Fruit fly (Drosophila melanogaster): ENCODE measurements around the gene CG1309.
A peak's percentile ranks its signal among the peaks of the same experiment; 100 is the strongest.

Gene CG1309

DNA sequence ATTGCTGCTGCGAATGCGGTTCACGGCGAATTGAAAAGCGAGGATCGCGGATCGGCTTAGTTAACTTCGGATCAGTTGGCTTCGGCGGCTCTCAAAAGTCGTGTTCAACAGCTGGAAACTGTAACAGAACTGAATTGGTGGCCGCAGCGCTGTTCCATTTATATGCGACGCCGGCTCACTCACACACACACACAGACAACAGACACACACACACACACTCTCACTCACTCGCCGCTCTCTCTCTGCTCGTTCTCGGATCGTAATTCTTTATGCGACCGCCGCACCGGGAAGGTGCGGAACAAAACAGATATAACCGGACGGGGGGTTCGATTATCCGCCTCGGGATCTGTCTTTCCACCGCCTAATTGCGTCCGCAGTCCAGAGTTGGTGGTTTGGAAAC is 32.1 kb upstream of the CG1309 start, which contains the start of gene CG46460 (continued):
- no peak for TF ChIP-seq dac (GFP tag; optimal IDR thresholded peaks at IDR 0.05)
- peak in 1 of 2 experiments; percentile 7 for TF ChIP-seq ss (GFP tag; optimal IDR thresholded peaks at IDR 0.05)
- TF ChIP-seq Gug (GFP tag; IDR thresholded peaks at IDR 0.05) = 0 out of 2 replicates have a peak, but pooled peaks have one; percentile 9
- TF ChIP-seq CG6163 (GFP tag; IDR thresholded peaks at IDR 0.05) = 0 out of 3 replicates have a peak, but pooled peaks have one; percentile 16
- TF ChIP-seq CG10669 (GFP tag; optimal IDR thresholded peaks at IDR 0.05) = peak; percentile 26
- TF ChIP-seq lz (GFP tag; optimal IDR thresholded peaks at IDR 0.05) = peak; percentile 49
- peak; percentile 20 for TF ChIP-seq esn (GFP tag; optimal IDR thresholded peaks at IDR 0.05)
- peak; percentile 83 for TF ChIP-seq svp (GFP tag)
- peak; percentile 39 for TF ChIP-seq CG31627 (GFP tag; optimal IDR thresholded peaks at IDR 0.05)
- TF ChIP-seq Blimp-1 (GFP tag; optimal IDR thresholded peaks at IDR 0.05) = peak; percentile 17
- TF ChIP-seq CG3032 (tag; optimal IDR thresholded peaks at IDR 0.05) = peak; percentile 4
- TF ChIP-seq Sox102F (GFP tag; optimal IDR thresholded peaks at IDR 0.05) = peak; percentile 26
- TF ChIP-seq cyc (GFP tag; optimal IDR thresholded peaks at IDR 0.05) = peak; percentile 25
- TF ChIP-seq Eip75B (GFP tag; optimal IDR thresholded peaks at IDR 0.05) = peak; percentile 31
- no peak for TF ChIP-seq CG10631 (GFP tag; optimal IDR thresholded peaks at IDR 0.05)

DNA sequence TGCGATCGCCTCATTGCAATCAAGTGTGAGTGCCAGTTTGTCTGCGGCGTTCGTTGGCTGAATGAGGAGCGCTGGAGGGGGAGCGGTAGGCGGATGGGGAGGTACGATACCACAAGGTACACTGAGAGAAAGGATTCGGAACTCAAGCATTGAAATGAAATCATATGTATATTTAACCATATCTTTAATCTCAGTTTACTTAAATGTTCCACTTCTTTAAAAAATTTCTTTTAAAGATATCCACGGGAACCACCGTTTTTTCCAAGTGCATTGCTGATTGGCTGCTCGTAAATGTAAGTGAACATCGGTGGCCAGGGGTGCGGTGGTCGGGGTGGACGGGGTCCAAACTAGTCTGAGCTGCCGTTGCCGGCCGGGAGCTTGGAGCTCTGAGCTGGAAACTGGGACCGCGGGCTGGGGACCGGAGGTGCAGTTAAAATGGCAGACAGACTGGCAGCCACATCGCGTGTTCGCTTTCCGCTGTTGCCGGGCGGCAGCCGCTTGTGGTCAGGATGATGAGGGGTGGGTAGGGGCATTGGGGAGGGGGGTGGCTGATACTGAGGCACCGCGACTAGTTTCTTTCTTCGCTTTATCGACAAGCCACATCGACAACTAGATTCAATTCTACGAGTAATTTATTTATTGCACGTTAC is 30.9 kb upstream of the CG1309 start:
- TF ChIP-seq cyc (GFP tag; optimal IDR thresholded peaks at IDR 0.05) (peak; percentile 97), Sox15 (GFP tag; optimal IDR thresholded peaks at IDR 0.05) (peak; percentile 93), CG6854 (GFP tag; optimal IDR thresholded peaks at IDR 0.05) (peak; percentile 89), Sox102F (GFP tag; optimal IDR thresholded peaks at IDR 0.05) (peak; percentile 95), CG11294 (GFP tag; IDR thresholded peaks at IDR 0.05) (peak; percentile 98), CG8632 (GFP tag; optimal IDR thresholded peaks at IDR 0.05) (peak; percentile 98), ss (GFP tag; optimal IDR thresholded peaks at IDR 0.05) (peak; percentile 98 to 99), CG6163 (GFP tag; IDR thresholded peaks at IDR 0.05) (peak; percentile 99), fd59A (GFP tag; optimal IDR thresholded peaks at IDR 0.05) (peak; percentile 99), spab (GFP tag; optimal IDR thresholded peaks at IDR 0.05) (peak; percentile 99), Sox14 (GFP tag; optimal IDR thresholded peaks at IDR 0.05) (peak; percentile 99), CG9139 (GFP tag; optimal IDR thresholded peaks at IDR 0.05) (peak; percentile 98), CG31627 (GFP tag; optimal IDR thresholded peaks at IDR 0.05) (peak; percentile 95), svp (GFP tag) (peak; percentile 99), pdm3 (GFP tag; optimal IDR thresholded peaks at IDR 0.05) (peak; percentile 98), Blimp-1 (GFP tag; optimal IDR thresholded peaks at IDR 0.05) (peak; percentile 89), achi (GFP tag; optimal IDR thresholded peaks at IDR 0.05) (peak; percentile 98), CG32006 (GFP tag; optimal IDR thresholded peaks at IDR 0.05) (peak; percentile 99), CG10631 (GFP tag; optimal IDR thresholded peaks at IDR 0.05) (peak; percentile 99), topi (GFP tag; optimal IDR thresholded peaks at IDR 0.05) (peak; percentile 98), eg (GFP tag; IDR thresholded peaks at IDR 0.05) (peak; percentile 99), vri (GFP tag; optimal IDR thresholded peaks at IDR 0.05) (peak; percentile 88), dsx (GFP tag; optimal IDR thresholded peaks at IDR 0.05; ENCODE audit: poor library complexity, severe bottlenecking) (peak; percentile 98), CG8319 (GFP tag; optimal IDR thresholded peaks at IDR 0.05) (peak; percentile 96), Hr39 (GFP tag; optimal IDR thresholded peaks at IDR 0.05) (peak; percentile 97), esn (GFP tag; optimal IDR thresholded peaks at IDR 0.05) (peak; percentile 98), net (GFP tag; optimal IDR thresholded peaks at IDR 0.05) (peak; percentile 98), Lpt (GFP tag; optimal IDR thresholded peaks at IDR 0.05) (peak; percentile 97), dac (GFP tag; optimal IDR thresholded peaks at IDR 0.05) (peak; percentile 97), Met (GFP tag; optimal IDR thresholded peaks at IDR 0.05) (peak; percentile 97), CG15336 (GFP tag; IDR thresholded peaks at IDR 0.05) (peak; percentile 100), Hr38 (GFP tag; optimal IDR thresholded peaks at IDR 0.05) (peak; percentile 87), Smox (GFP tag; optimal IDR thresholded peaks at IDR 0.05) (peak; percentile 91), CG3032 (tag; optimal IDR thresholded peaks at IDR 0.05) (peak; percentile 99), Eip93F (GFP tag; optimal IDR thresholded peaks at IDR 0.05) (peak; percentile 88), CG7368 (GFP tag; optimal IDR thresholded peaks at IDR 0.05) (peak; percentile 98), CG10669 (GFP tag; optimal IDR thresholded peaks at IDR 0.05) (peak; percentile 99), CG16779 (tag; optimal IDR thresholded peaks at IDR 0.05) (peak; percentile 98), lz (GFP tag; optimal IDR thresholded peaks at IDR 0.05) (peak; percentile 98), CG4318 (GFP tag; optimal IDR thresholded peaks at IDR 0.05) (peak; percentile 99), CG6808 (GFP tag; optimal IDR thresholded peaks at IDR 0.05) (peak; percentile 99), fd85E (GFP tag; optimal IDR thresholded peaks at IDR 0.05) (peak; percentile 80), Eip75B (GFP tag; optimal IDR thresholded peaks at IDR 0.05) (peak; percentile 99), Ets21C (GFP tag; optimal IDR thresholded peaks at IDR 0.05) (peak; percentile 91)
